Fruit fly (Drosophila melanogaster) whole organism, wandering third instar larva: Measurements from ENCODE around the gene ND-ACP.

Experiments
- CG32264 ChIP-seq: fragments of 200-800 bp; sonication (Bioruptor generic); optimal IDR thresholded peaks from 2 replicates; lab custom pipeline; 2016; ENCODE audit warnings: missing biosample characterization, missing genetic modification characterization
- CG9705 ChIP-seq: fragments of 200-800 bp; sonication (Bioruptor generic); optimal IDR thresholded peaks from 2 replicates; lab custom pipeline; 2018; ENCODE audit warnings: missing biosample characterization, mild to moderate bottlenecking, missing genetic modification characterization
- Dfd ChIP-seq: fragments of >200 bp; optimal IDR thresholded peaks from 2 replicates; lab custom pipeline; 2017; ENCODE audit warnings: missing biosample characterization, missing genetic modification characterization
- Dif ChIP-seq: fragments of 200-275, 200-300 bp; sonication (Bioruptor generic); optimal IDR thresholded peaks from 2 replicates; lab custom pipeline; 2018; ENCODE audit warnings: missing biosample characterization, missing genetic modification characterization; ENCODE audit not compliant: partially characterized antibody
- HLH106 ChIP-seq: fragments of 200-800 bp; optimal IDR thresholded peaks from 3 replicates; lab custom pipeline; 2019; ENCODE audit warnings: missing biosample characterization, mild to moderate bottlenecking, missing genetic modification characterization, moderate library complexity
- Hr78 ChIP-seq: fragments of >200 bp; optimal IDR thresholded peaks from 2 replicates; lab custom pipeline; 2017; ENCODE audit warnings: missing biosample characterization, missing genetic modification characterization
- Hr83 ChIP-seq: fragments of 200-300 bp; sonication (Bioruptor generic); optimal IDR thresholded peaks from 2 replicates; lab custom pipeline; 2016; ENCODE audit warnings: missing biosample characterization, mild to moderate bottlenecking, missing genetic modification characterization, moderate library complexity; ENCODE audit not compliant: poor library complexity, severe bottlenecking
- Myc ChIP-seq: fragments of >200 bp; optimal IDR thresholded peaks from 2 replicates; lab custom pipeline; 2017
- OdsH ChIP-seq: fragments of 200-800 bp; sonication (Bioruptor generic); optimal IDR thresholded peaks from 2 replicates; lab custom pipeline; 2016; ENCODE audit warnings: missing biosample characterization, mild to moderate bottlenecking, missing genetic modification characterization
- Rel ChIP-seq, 2 experiments: fragments of 200-800 bp; sonication (Bioruptor generic) in 1 of 2; optimal IDR thresholded peaks; 2 replicates in 1 of 2; 3 replicates in 1 of 2; lab custom pipeline; 2016 to 2019; ENCODE audit warnings: mild to moderate bottlenecking in 2 of 2, missing biosample characterization in 2 of 2, missing genetic modification characterization in 2 of 2, moderate library complexity in 1 of 2
- Sp1 ChIP-seq: fragments of 200-800 bp; sonication (Bioruptor generic); optimal IDR thresholded peaks from 3 replicates; lab custom pipeline; 2019; ENCODE audit warnings: missing biosample characterization, mild to moderate bottlenecking, missing genetic modification characterization, moderate library complexity
- Vsx2 ChIP-seq: fragments of 200-300, 225-300 bp; sonication (Bioruptor generic); optimal IDR thresholded peaks from 2 replicates; lab custom pipeline; 2018; ENCODE audit warnings: missing biosample characterization, missing genetic modification characterization; ENCODE audit not compliant: partially characterized antibody
- br ChIP-seq: fragments of 200-800 bp; sonication (Bioruptor generic); optimal IDR thresholded peaks from 2 replicates; lab custom pipeline; 2016; ENCODE audit warnings: missing biosample characterization, missing genetic modification characterization
- brk ChIP-seq: fragments of 200-800 bp; sonication (Bioruptor generic); optimal IDR thresholded peaks from 2 replicates; lab custom pipeline; 2016; ENCODE audit warnings: missing biosample characterization, mild to moderate bottlenecking, missing genetic modification characterization
- dl ChIP-seq, 2 experiments: fragments of 175-275, 200-275 bp in 1 of 2; fragments of 200-275 bp in 1 of 2; sonication (Bioruptor generic); optimal IDR thresholded peaks; lab custom pipeline; 2018; ENCODE audit warnings: mild to moderate bottlenecking in 2 of 2, missing biosample characterization in 2 of 2, missing genetic modification characterization in 2 of 2, moderate library complexity in 2 of 2; ENCODE audit not compliant: partially characterized antibody in 2 of 2, insufficient read depth in 1 of 2
- dsf ChIP-seq: sonication (Bioruptor generic); optimal IDR thresholded peaks from 2 replicates; lab custom pipeline; 2016; ENCODE audit warnings: missing biosample characterization, missing genetic modification characterization, borderline replicate concordance
- ey ChIP-seq: fragments of 200-800 bp; sonication (Bioruptor generic); optimal IDR thresholded peaks from 2 replicates; lab custom pipeline; 2016; ENCODE audit warnings: missing biosample characterization, missing genetic modification characterization
- foxo ChIP-seq, 2 experiments: fragments of 200-800 bp; sonication (Bioruptor generic); optimal IDR thresholded peaks; 2 replicates in 1 of 2; 3 replicates in 1 of 2; lab custom pipeline; 2016 to 2017; ENCODE audit warnings: missing biosample characterization in 2 of 2, missing genetic modification characterization in 2 of 2
- fru ChIP-seq: fragments of 200-800 bp; sonication (Bioruptor generic); optimal IDR thresholded peaks from 3 replicates; lab custom pipeline; 2016; ENCODE audit warnings: missing biosample characterization, mild to moderate bottlenecking, missing genetic modification characterization
- h ChIP-seq: fragments of 200-800 bp; sonication (Bioruptor generic); optimal IDR thresholded peaks from 3 replicates; lab custom pipeline; 2016; ENCODE audit warnings: missing biosample characterization, mild to moderate bottlenecking, missing genetic modification characterization
- jim ChIP-seq: fragments of 175-275, 200-325 bp; sonication (Bioruptor generic); optimal IDR thresholded peaks from 2 replicates; lab custom pipeline; 2016; ENCODE audit warnings: missing biosample characterization, mild to moderate bottlenecking, missing genetic modification characterization
- lola ChIP-seq: fragments of >200 bp; optimal IDR thresholded peaks from 2 replicates; lab custom pipeline; 2017; ENCODE audit warnings: missing biosample characterization, missing genetic modification characterization
- pan ChIP-seq: fragments of >200 bp; optimal IDR thresholded peaks from 2 replicates; lab custom pipeline; 2017
- psq ChIP-seq: fragments of 200-800 bp; sonication (Bioruptor generic); optimal IDR thresholded peaks from 3 replicates; lab custom pipeline; 2017; ENCODE audit warnings: missing biosample characterization, mild to moderate bottlenecking, missing genetic modification characterization, moderate library complexity
- rgr ChIP-seq: fragments of 200-800 bp; sonication (Bioruptor generic); optimal IDR thresholded peaks from 3 replicates; lab custom pipeline; 2016; ENCODE audit warnings: missing biosample characterization, mild to moderate bottlenecking, missing genetic modification characterization
- sage ChIP-seq: fragments of 200-800 bp; sonication (Bioruptor generic); optimal IDR thresholded peaks from 2 replicates; lab custom pipeline; 2016; ENCODE audit warnings: missing biosample characterization, mild to moderate bottlenecking, missing genetic modification characterization
- sv ChIP-seq: fragments of 200-800 bp; sonication (Bioruptor generic); optimal IDR thresholded peaks from 3 replicates; lab custom pipeline; 2016; ENCODE audit warnings: missing biosample characterization, missing genetic modification characterization
- tai ChIP-seq: sonication (Bioruptor generic); optimal IDR thresholded peaks from 2 replicates; lab custom pipeline; 2016; ENCODE audit warnings: missing biosample characterization, missing genetic modification characterization
- usp ChIP-seq: fragments of >200 bp; optimal IDR thresholded peaks from 2 replicates; lab custom pipeline; 2017; ENCODE audit warnings: missing biosample characterization, missing genetic modification characterization
- woc ChIP-seq: sonication (Bioruptor generic); optimal IDR thresholded peaks from 2 replicates; lab custom pipeline; 2016; ENCODE audit warnings: missing biosample characterization, mild to moderate bottlenecking, missing genetic modification characterization

Gene ND-ACP

dm6 chr3L:1298509-1298908 is 31.2 kb upstream of the ND-ACP start, which contains the start of gene scf:
Gene scf, plus strand, starts transcription at chr3L:1298672.
- TF ChIP-seq br: no peak
- peak; percentile 22 for TF ChIP-seq Sp1 (GFP tag; lab: Kevin White, UChicago)
- peak; percentile 63 for TF ChIP-seq Myc (lab: Kevin White, UChicago)
- peak; percentile 4 for TF ChIP-seq woc (GFP tag; lab: Kevin White, UChicago)
- TF ChIP-seq fru (GFP tag; lab: Kevin White, UChicago): peak; percentile 99
- no peak for TF ChIP-seq lola (GFP tag; lab: Kevin White, UChicago)
- peak; percentile 57 for TF ChIP-seq Dif (GFP tag; lab: Kevin White, UChicago)
- no peak for TF ChIP-seq Rel (GFP tag; optimal IDR thresholded peaks at IDR 0.05; lab: Kevin White, UChicago)
- peak; percentile 58 for TF ChIP-seq Rel (tag; optimal IDR thresholded peaks at IDR 0.05; lab: Kevin White, UChicago)

DNA sequence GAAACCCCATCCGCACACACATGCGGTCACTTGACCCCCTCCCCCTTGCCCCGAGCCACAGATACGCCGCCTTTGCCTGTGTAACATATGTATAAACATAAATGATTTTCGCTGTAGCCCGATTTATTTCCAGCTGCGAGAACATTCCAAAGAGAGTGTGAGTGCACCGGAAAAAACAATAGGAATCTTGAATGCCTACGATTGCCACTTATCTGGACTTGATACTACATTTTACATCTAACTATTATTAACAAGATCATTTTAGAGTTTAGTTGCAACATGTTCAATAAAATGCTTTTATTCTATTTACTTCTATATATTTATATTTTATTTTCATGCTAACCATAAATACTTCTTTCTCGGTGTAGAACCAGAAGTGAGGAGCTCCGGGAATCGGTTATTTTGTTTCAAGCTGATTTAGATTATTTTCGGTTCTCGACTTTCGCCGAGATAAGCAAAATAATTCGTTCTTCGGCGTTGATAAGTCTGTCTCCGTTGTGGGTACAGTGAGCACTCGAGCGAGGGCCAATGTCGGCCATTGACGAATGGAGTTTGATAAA is 29.6 kb upstream of the ND-ACP start:
- TF ChIP-seq CG9705 (peak; percentile 36), dsf (GFP tag; lab: Kevin White, UChicago) (no peak), Sp1 (GFP tag; lab: Kevin White, UChicago) (peak; percentile 78), h (GFP tag; lab: Kevin White, UChicago) (peak; percentile 80), foxo (GFP tag; optimal IDR thresholded peaks at IDR 0.05; lab: Kevin White, UChicago) (peak in 1 of 2 experiments; percentile 74), br (peak; percentile 59), rgr (GFP tag; lab: Kevin White, UChicago) (peak; percentile 76), sv (peak; percentile 74), OdsH (GFP tag; lab: Kevin White, UChicago) (peak; percentile 84), ey (GFP tag; lab: Kevin White, UChicago) (peak; percentile 68), HLH106 (tag; lab: Kevin White, UChicago) (peak; percentile 80), lola (GFP tag; lab: Kevin White, UChicago) (no peak), woc (GFP tag; lab: Kevin White, UChicago) (peak; percentile 28), jim (GFP tag; lab: Kevin White, UChicago) (no peak), fru (GFP tag; lab: Kevin White, UChicago) (peak; percentile 80), psq (GFP tag; lab: Kevin White, UChicago) (peak; percentile 79), pan (no peak), Rel (GFP tag; optimal IDR thresholded peaks at IDR 0.05; lab: Kevin White, UChicago) (no peak), Rel (tag; optimal IDR thresholded peaks at IDR 0.05; lab: Kevin White, UChicago) (peak; percentile 54)

- TF ChIP-seq CG32264 (GFP tag; lab: Kevin White, UChicago): no peak
- TF ChIP-seq Myc (lab: Kevin White, UChicago): peak; percentile 32
- no peak for TF ChIP-seq pan
- TF ChIP-seq sv: peak; percentile 4
- no peak for TF ChIP-seq fru (GFP tag; lab: Kevin White, UChicago)
- no peak for TF ChIP-seq CG9705
- TF ChIP-seq dl (GFP tag; optimal IDR thresholded peaks at IDR 0.05; lab: Kevin White, UChicago; ENCODE audit: insufficient read depth in 1 of 2, partially characterized antibody in 2 of 2): no peak
- no peak for TF ChIP-seq dsf (GFP tag; lab: Kevin White, UChicago)
- no peak for TF ChIP-seq Sp1 (GFP tag; lab: Kevin White, UChicago)
- TF ChIP-seq Hr83 (GFP tag; lab: Kevin White, UChicago): no peak
- TF ChIP-seq sage (GFP tag; lab: Kevin White, UChicago): no peak
- TF ChIP-seq rgr (GFP tag; lab: Kevin White, UChicago): no peak
- TF ChIP-seq psq (GFP tag; lab: Kevin White, UChicago): no peak
- TF ChIP-seq Dfd (GFP tag; lab: Kevin White, UChicago): no peak
- no peak for TF ChIP-seq h (GFP tag; lab: Kevin White, UChicago)
- TF ChIP-seq br: no peak
- TF ChIP-seq brk (GFP tag; lab: Kevin White, UChicago): no peak
- TF ChIP-seq jim (GFP tag; lab: Kevin White, UChicago): no peak
- no peak for TF ChIP-seq Rel (GFP tag; optimal IDR thresholded peaks at IDR 0.05; lab: Kevin White, UChicago)
- peak; percentile 36 for TF ChIP-seq Rel (tag; optimal IDR thresholded peaks at IDR 0.05; lab: Kevin White, UChicago)
- no peak for TF ChIP-seq Vsx2 (GFP tag; lab: Kevin White, UChicago)
- TF ChIP-seq, all 38 proteins: peak for 3
Measured at dm6 chr3L:1302234-1302949, 27.4 kb upstream of the ND-ACP start, which contains the start of the genes Rac1 and Acat2. Gene Rac1, minus strand, starts transcription at chr3L:1302683. Gene Acat2, plus strand, starts transcription at chr3L:1302944.

DNA sequence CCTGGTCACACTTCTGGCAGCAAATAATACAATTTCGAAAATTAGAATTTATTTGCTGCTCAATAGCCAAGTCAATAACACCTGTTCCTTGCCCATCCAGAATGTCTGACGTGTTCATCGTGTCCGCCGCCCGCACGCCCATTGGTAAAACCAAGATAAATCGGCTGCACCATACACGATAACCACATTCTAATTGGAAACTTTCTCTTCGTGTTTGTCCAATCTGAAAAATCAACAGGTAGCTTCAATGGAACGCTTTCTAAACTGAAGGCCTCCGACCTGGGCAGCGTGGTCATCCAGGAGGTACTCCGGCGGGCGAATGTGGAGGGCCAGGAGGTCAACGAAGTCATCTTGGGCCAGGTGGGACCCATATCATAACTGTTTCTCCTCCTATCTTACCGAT is 26.8 kb upstream of the ND-ACP start:
- TF ChIP-seq Rel (GFP tag; optimal IDR thresholded peaks at IDR 0.05; lab: Kevin White, UChicago) (no peak), Rel (tag; optimal IDR thresholded peaks at IDR 0.05; lab: Kevin White, UChicago) (no peak), Myc (lab: Kevin White, UChicago) (no peak), OdsH (GFP tag; lab: Kevin White, UChicago) (no peak), usp (no peak), rgr (GFP tag; lab: Kevin White, UChicago) (no peak), sv (no peak), tai (GFP tag; lab: Kevin White, UChicago) (no peak), brk (GFP tag; lab: Kevin White, UChicago) (no peak), br (no peak), lola (GFP tag; lab: Kevin White, UChicago) (no peak), foxo (GFP tag; optimal IDR thresholded peaks at IDR 0.05; lab: Kevin White, UChicago) (no peak), Vsx2 (GFP tag; lab: Kevin White, UChicago) (no peak), Hr78 (GFP tag; lab: Kevin White, UChicago) (no peak), sage (GFP tag; lab: Kevin White, UChicago) (no peak)
- TF ChIP-seq, all 38 proteins: peak for 0
